Worm (Caenorhabditis elegans) whole organism, L2 larva: ENCODE measurements around the gene zip-2.

Experiments
- aly-2 ChIP-seq: fragments of 150-350 bp; optimal IDR thresholded peaks from 2 replicates; lab custom pipeline; 2014; ENCODE audit warnings: missing biosample characterization, missing genetic modification characterization
- ama-1 ChIP-seq: fragments of 150-350 bp; optimal IDR thresholded peaks from 2 replicates; lab custom pipeline; 2018; ENCODE audit warnings: inconsistent platforms
- egl-27 ChIP-seq: sonication (generic microtip); optimal IDR thresholded peaks from 3 replicates; lab custom pipeline; 2017; ENCODE audit warnings: missing biosample characterization, missing genetic modification reagents, missing genetic modification characterization
- elt-3 ChIP-seq: sonication (generic microtip); optimal IDR thresholded peaks from 2 replicates; lab custom pipeline; 2017; ENCODE audit warnings: missing biosample characterization, missing genetic modification characterization
- fos-1 ChIP-seq: fragments of 150-350 bp; optimal IDR thresholded peaks from 2 replicates; lab custom pipeline; 2014; ENCODE audit warnings: missing biosample characterization, missing genetic modification characterization
- nhr-237 ChIP-seq: fragments of 150-350 bp; optimal IDR thresholded peaks from 2 replicates; lab custom pipeline; 2014; ENCODE audit warnings: missing biosample characterization, missing genetic modification characterization
- nhr-6 ChIP-seq: fragments of 150-350 bp; optimal IDR thresholded peaks from 2 replicates; lab custom pipeline; 2014; ENCODE audit warnings: missing biosample characterization, missing genetic modification characterization
- nhr-77 ChIP-seq: fragments of 150-350 bp; optimal IDR thresholded peaks from 2 replicates; lab custom pipeline; 2014; ENCODE audit warnings: missing biosample characterization, missing genetic modification characterization
- unc-62 ChIP-seq: fragments of 150-350 bp; optimal IDR thresholded peaks from 2 replicates; lab custom pipeline; 2014; ENCODE audit warnings: missing biosample characterization, missing genetic modification reagents, missing genetic modification characterization

- TF ChIP-seq unc-62 (no peak), egl-27 (tag; lab: Kevin White, UChicago) (no peak), aly-2 (no peak), nhr-6 (tag; lab: Kevin White, UChicago) (no peak), nhr-77 (tag; lab: Kevin White, UChicago) (no peak), nhr-237 (tag; lab: Kevin White, UChicago) (no peak), ama-1 (lab: Kevin White, UChicago) (no peak), elt-3 (tag; lab: Kevin White, UChicago) (no peak), fos-1 (tag; lab: Kevin White, UChicago) (peak; percentile 88)
Measured at ce11 chrIII:873432-873831, 40.6 kb downstream of the zip-2 start, which contains the start of gene clc-19.
